Fruit fly (Drosophila melanogaster) whole organism, embryonic: ENCODE data around the gene park.

Experiments
- Adf1 ChIP-seq: fragments of 200-800 bp; sonication (Bioruptor generic); IDR thresholded peaks from 2 replicates; pipeline ENCODE4 v1.3.6; 2022; ENCODE audit warnings: missing biosample characterization, missing genetic modification characterization
- Aef1 ChIP-seq: fragments of 200-800 bp; sonication (Bioruptor generic); IDR thresholded peaks from 3 replicates; pipeline ENCODE4 v1.3.6; 2022; ENCODE audit warnings: missing biosample characterization, missing genetic modification characterization
- Bgb ChIP-seq: fragments of 200-800 bp; sonication (Bioruptor generic); IDR thresholded peaks from 2 replicates; pipeline ENCODE4 v1.3.6; 2022; ENCODE audit warnings: missing biosample characterization, missing genetic modification characterization; ENCODE audit not compliant: partially characterized antibody
- CG1024 ChIP-seq: fragments of 200-800 bp; sonication (Bioruptor generic); IDR thresholded peaks from 2 replicates; pipeline ENCODE4 v1.3.6; 2022; ENCODE audit warnings: missing biosample characterization, missing genetic modification characterization
- CG12659 ChIP-seq: fragments of 200-800 bp; sonication (Bioruptor generic); optimal IDR thresholded peaks from 3 replicates; lab custom pipeline; 2017; ENCODE audit warnings: mild to moderate bottlenecking, missing biosample characterization, missing genetic modification reagents, missing genetic modification characterization
- CG14441 ChIP-seq: fragments of 200-800 bp; sonication (Bioruptor generic); IDR thresholded peaks from 2 replicates; pipeline ENCODE4 v1.3.6; 2022; ENCODE audit warnings: missing biosample characterization, missing genetic modification characterization
- CG14965 ChIP-seq: fragments of 200-800 bp; sonication (Bioruptor generic); optimal IDR thresholded peaks from 2 replicates; lab custom pipeline; 2016; ENCODE audit warnings: missing biosample characterization, missing genetic modification characterization, borderline replicate concordance
- CG15073 ChIP-seq: fragments of 200-800 bp; sonication (Bioruptor generic); optimal IDR thresholded peaks from 2 replicates; lab custom pipeline; 2016; ENCODE audit warnings: missing biosample characterization, missing genetic modification characterization
- CG15514 ChIP-seq: fragments of 200-800 bp; sonication (Bioruptor generic); optimal IDR thresholded peaks from 3 replicates; lab custom pipeline; 2017; ENCODE audit warnings: missing biosample characterization, missing genetic modification characterization, mild to moderate bottlenecking, moderate library complexity, missing genetic modification reagents
- CG1647 ChIP-seq: fragments of 200-800 bp; sonication (Bioruptor generic); optimal IDR thresholded peaks from 3 replicates; lab custom pipeline; 2016; ENCODE audit warnings: missing biosample characterization, missing genetic modification characterization
- CG17186 ChIP-seq: fragments of 200-800 bp; sonication (Bioruptor generic); optimal IDR thresholded peaks from 3 replicates; lab custom pipeline; 2017; ENCODE audit warnings: missing biosample characterization, missing genetic modification reagents, missing genetic modification characterization
- CG17385 ChIP-seq: fragments of 200-800 bp; sonication (Bioruptor generic); optimal IDR thresholded peaks from 3 replicates; lab custom pipeline; 2018; ENCODE audit warnings: missing biosample characterization, mild to moderate bottlenecking, missing genetic modification characterization
- CG18619 ChIP-seq: fragments of 200-800 bp; sonication (Bioruptor generic); optimal IDR thresholded peaks from 3 replicates; lab custom pipeline; 2017; ENCODE audit warnings: missing biosample characterization, mild to moderate bottlenecking, missing genetic modification characterization
- CG2129 ChIP-seq: fragments of 200-800 bp; sonication (Bioruptor generic); IDR thresholded peaks from 2 replicates; pipeline ENCODE4 v1.3.6; 2022; ENCODE audit warnings: missing biosample characterization, missing genetic modification characterization; ENCODE audit not compliant: partially characterized antibody
- CG2875 ChIP-seq: fragments of 200-800 bp; sonication (Bioruptor generic); optimal IDR thresholded peaks from 2 replicates; lab custom pipeline; 2017; ENCODE audit warnings: missing biosample characterization, mild to moderate bottlenecking, missing genetic modification characterization, missing genetic modification reagents
- CG33213 ChIP-seq: fragments of 200-800 bp; sonication (Bioruptor generic); optimal IDR thresholded peaks from 3 replicates; lab custom pipeline; 2016; ENCODE audit warnings: missing biosample characterization, missing genetic modification characterization
- CG3407 ChIP-seq: fragments of 200-800 bp; sonication (Bioruptor generic); optimal IDR thresholded peaks from 2 replicates; lab custom pipeline; 2018; ENCODE audit warnings: missing biosample characterization, mild to moderate bottlenecking, missing genetic modification characterization
- CG34376 ChIP-seq: fragments of 200-800 bp; sonication (Bioruptor generic); optimal IDR thresholded peaks from 2 replicates; lab custom pipeline; 2018; ENCODE audit warnings: missing biosample characterization, mild to moderate bottlenecking, missing genetic modification characterization
- CG3847 ChIP-seq: fragments of 200-800 bp; sonication (Bioruptor generic); IDR thresholded peaks from 2 replicates; pipeline ENCODE4 v1.3.6; 2022; ENCODE audit warnings: missing biosample characterization, missing genetic modification characterization
- CG42726 ChIP-seq: fragments of 200-800 bp; sonication (Bioruptor generic); IDR thresholded peaks from 2 replicates; pipeline ENCODE4 v1.3.6; 2022; ENCODE audit warnings: missing biosample characterization, missing genetic modification characterization; ENCODE audit not compliant: partially characterized antibody
- CG4360 ChIP-seq: fragments of 200-800 bp; sonication (Bioruptor generic); IDR thresholded peaks from 2 replicates; pipeline ENCODE4 v1.3.6; 2022; ENCODE audit warnings: missing biosample characterization, missing genetic modification characterization
- CG6854 ChIP-seq: fragments of 200-800 bp; sonication (Bioruptor generic); optimal IDR thresholded peaks from 3 replicates; lab custom pipeline; 2017; ENCODE audit warnings: missing biosample characterization, mild to moderate bottlenecking, missing genetic modification characterization
- CG7556 ChIP-seq: fragments of 200-800 bp; sonication (Bioruptor generic); optimal IDR thresholded peaks from 2 replicates; lab custom pipeline; 2017; ENCODE audit warnings: missing biosample characterization, mild to moderate bottlenecking, missing genetic modification characterization
- CG9437 ChIP-seq: fragments of 200-800 bp; sonication (Bioruptor generic); optimal IDR thresholded peaks from 2 replicates; lab custom pipeline; 2018; ENCODE audit warnings: missing biosample characterization, mild to moderate bottlenecking, missing genetic modification characterization
- CHES-1-like ChIP-seq: fragments of 200-800 bp; sonication (Bioruptor generic); optimal IDR thresholded peaks from 2 replicates; lab custom pipeline; 2016; ENCODE audit warnings: missing biosample characterization, missing genetic modification characterization
- CoRest ChIP-seq: fragments of 200-800 bp; sonication (Bioruptor generic); optimal IDR thresholded peaks from 3 replicates; lab custom pipeline; 2018; ENCODE audit warnings: missing biosample characterization, mild to moderate bottlenecking, missing genetic modification characterization, moderate library complexity
- Optix ChIP-seq: fragments of 200-800 bp; sonication (Bioruptor generic); IDR thresholded peaks from 3 replicates; pipeline ENCODE4 v1.3.6; 2022; ENCODE audit warnings: missing biosample characterization, missing genetic modification characterization
- Rfx ChIP-seq: fragments of 200-800 bp; sonication (Bioruptor generic); IDR thresholded peaks from 2 replicates; pipeline ENCODE4 v1.3.6; 2022; ENCODE audit warnings: missing biosample characterization, missing genetic modification characterization
- Rx ChIP-seq: fragments of 200-800 bp; sonication (Bioruptor generic); IDR thresholded peaks from 2 replicates; pipeline ENCODE4 v1.3.6; 2022; ENCODE audit warnings: missing biosample characterization, missing genetic modification characterization
- Six4 ChIP-seq: fragments of 200-800 bp; sonication (Bioruptor generic); optimal IDR thresholded peaks from 2 replicates; lab custom pipeline; 2016; ENCODE audit warnings: missing biosample characterization, missing genetic modification characterization
- TFAM ChIP-seq: fragments of 200-800 bp; sonication (Bioruptor generic); optimal IDR thresholded peaks from 2 replicates; lab custom pipeline; 2017; ENCODE audit warnings: missing biosample characterization, missing genetic modification characterization, inconsistent platforms
- Usf ChIP-seq: fragments of 200-800 bp; sonication (Bioruptor generic); optimal IDR thresholded peaks from 2 replicates; lab custom pipeline; 2017; ENCODE audit warnings: missing genotype, missing biosample characterization, missing genetic modification characterization
- YL-1 ChIP-seq: fragments of 200-800 bp; sonication (Bioruptor generic); optimal IDR thresholded peaks from 3 replicates; lab custom pipeline; 2017; ENCODE audit warnings: missing biosample characterization, mild to moderate bottlenecking, missing genetic modification characterization
- ash1 ChIP-seq: fragments of 200-800 bp; sonication (Bioruptor generic); optimal IDR thresholded peaks from 2 replicates; lab custom pipeline; 2018; ENCODE audit warnings: missing biosample characterization, mild to moderate bottlenecking, missing genetic modification characterization
- cas ChIP-seq: fragments of 200-800 bp; sonication (Bioruptor generic); IDR thresholded peaks from 2 replicates; pipeline ENCODE4 v1.3.6; 2022; ENCODE audit warnings: missing biosample characterization, missing genetic modification characterization
- chif ChIP-seq, 2 experiments: fragments of 200-800 bp; sonication (Bioruptor generic); optimal IDR thresholded peaks; 3 replicates each; lab custom pipeline; 2016; ENCODE audit warnings: missing biosample characterization in 2 of 2, missing genetic modification characterization in 2 of 2
- cwo ChIP-seq: fragments of 200-800 bp; sonication (Bioruptor generic); optimal IDR thresholded peaks from 3 replicates; lab custom pipeline; 2017; ENCODE audit warnings: missing biosample characterization, missing genetic modification characterization, mild to moderate bottlenecking, moderate library complexity, missing genetic modification reagents
- dati ChIP-seq: fragments of 200-800 bp; sonication (Bioruptor generic); IDR thresholded peaks from 2 replicates; pipeline ENCODE4 v1.3.6; 2022; ENCODE audit warnings: missing biosample characterization, missing genetic modification characterization
- dmrt11E ChIP-seq: fragments of 200-800 bp; sonication (Bioruptor generic); optimal IDR thresholded peaks from 3 replicates; lab custom pipeline; 2018; ENCODE audit warnings: missing biosample characterization, mild to moderate bottlenecking, missing genetic modification characterization, moderate library complexity
- dmrt99B ChIP-seq: fragments of 200-800 bp; sonication (Bioruptor generic); optimal IDR thresholded peaks from 2 replicates; lab custom pipeline; 2018; ENCODE audit warnings: missing biosample characterization, mild to moderate bottlenecking, missing genetic modification characterization, moderate library complexity
- ewg ChIP-seq: fragments of 200-800 bp; sonication (Bioruptor generic); optimal IDR thresholded peaks from 3 replicates; lab custom pipeline; 2017; ENCODE audit warnings: mild to moderate bottlenecking, missing biosample characterization, missing genetic modification reagents, missing genetic modification characterization
- grau ChIP-seq: fragments of 200-800 bp; optimal IDR thresholded peaks from 3 replicates; lab custom pipeline; 2019; ENCODE audit warnings: missing biosample characterization, mild to moderate bottlenecking, missing genetic modification characterization, moderate library complexity
- inv ChIP-seq: fragments of 200-800 bp; sonication (Bioruptor generic); IDR thresholded peaks from 2 replicates; pipeline ENCODE4 v1.3.6; 2022; ENCODE audit warnings: missing biosample characterization, missing genetic modification characterization; ENCODE audit not compliant: partially characterized antibody
- jumu ChIP-seq: fragments of 200-800 bp; sonication (Bioruptor generic); optimal IDR thresholded peaks from 3 replicates; lab custom pipeline; 2016; ENCODE audit warnings: missing biosample characterization, missing genetic modification characterization
- pum ChIP-seq: fragments of 200-800 bp; sonication (Bioruptor generic); optimal IDR thresholded peaks from 2 replicates; lab custom pipeline; 2016; ENCODE audit warnings: missing biosample characterization, missing genetic modification characterization
- pzg ChIP-seq: fragments of 200-800 bp; sonication (Bioruptor generic); optimal IDR thresholded peaks from 3 replicates; lab custom pipeline; 2018; ENCODE audit warnings: missing biosample characterization, mild to moderate bottlenecking, missing genetic modification characterization, moderate library complexity
- so ChIP-seq: fragments of 200-800 bp; sonication (Bioruptor generic); IDR thresholded peaks from 3 replicates; pipeline ENCODE4 v1.3.6; 2022; ENCODE audit warnings: missing biosample characterization, missing genetic modification characterization
- stwl ChIP-seq: fragments of 200-800 bp; sonication (Bioruptor generic); optimal IDR thresholded peaks from 3 replicates; lab custom pipeline; 2018; ENCODE audit warnings: missing biosample characterization, mild to moderate bottlenecking, missing genetic modification characterization, moderate library complexity
- tna ChIP-seq: fragments of 200-800 bp; sonication (Bioruptor generic); IDR thresholded peaks from 2 replicates; pipeline ENCODE4 v1.3.6; 2022; ENCODE audit warnings: missing biosample characterization, missing genetic modification characterization; ENCODE audit not compliant: partially characterized antibody

park gene

dm6 chr3L:21172527-21173253 lies 24.0 kb downstream of the park start, which contains the start of the genes chb and AsnS (continued):
- TF ChIP-seq CG6854 (GFP tag; lab: Kevin White, UChicago) (peak; percentile 86), dati (GFP tag; lab: Robert Waterston, UW) (peak; percentile 44; the same call in 1 of the 2 replicates), Rx (GFP tag; lab: Robert Waterston, UW) (peak; percentile 75), CG12659 (peak; percentile 86), YL-1 (GFP tag; lab: Kevin White, UChicago) (no peak), ash1 (GFP tag; lab: Kevin White, UChicago) (no peak), pzg (GFP tag; lab: Kevin White, UChicago) (no peak), Usf (GFP tag; lab: Kevin White, UChicago) (peak; percentile 58), CG34376 (GFP tag; lab: Kevin White, UChicago) (peak; percentile 81), jumu (peak; percentile 41), CG33213 (GFP tag; lab: Kevin White, UChicago) (no peak), dmrt11E (tag; lab: Kevin White, UChicago) (peak; percentile 38), Aef1 (GFP tag; lab: Robert Waterston, UW) (peak; percentile 95), cas (GFP tag; lab: Robert Waterston, UW) (peak; percentile 83), CG1024 (GFP tag; lab: Robert Waterston, UW) (peak; percentile 81), CG7556 (GFP tag; lab: Kevin White, UChicago) (peak; percentile 86), CG9437 (peak; percentile 82), Six4 (peak; percentile 81), pum (GFP tag; lab: Kevin White, UChicago) (peak; percentile 61), Bgb (no peak), tna (GFP tag; lab: Robert Waterston, UW) (no peak), CG17385 (GFP tag; lab: Kevin White, UChicago) (peak; percentile 89), CG15073 (GFP tag; lab: Kevin White, UChicago) (peak; percentile 12), CG42726 (no peak), dmrt99B (peak; percentile 92), CG1647 (GFP tag; lab: Kevin White, UChicago) (peak; percentile 63), CG15514 (GFP tag; lab: Kevin White, UChicago) (peak; percentile 73), CG4360 (GFP tag; lab: Robert Waterston, UW) (0 out of 2 replicates have a peak, but pooled peaks have one; percentile 29), CG3847 (GFP tag; lab: Robert Waterston, UW) (peak; percentile 90), so (GFP tag; lab: Robert Waterston, UW) (peak; percentile 87), CG2875 (GFP tag; lab: Kevin White, UChicago) (peak; percentile 62), CHES-1-like (GFP tag; lab: Kevin White, UChicago) (peak; percentile 67), inv (GFP tag; lab: Robert Waterston, UW) (no peak), ewg (GFP tag; lab: Kevin White, UChicago) (peak; percentile 71), Optix (GFP tag; lab: Robert Waterston, UW) (no peak), chif (GFP tag; optimal IDR thresholded peaks at IDR 0.05; lab: Kevin White, UChicago) (peak; percentile 64 to 72), CoRest (tag; lab: Kevin White, UChicago) (peak; percentile 94), cwo (GFP tag; lab: Kevin White, UChicago) (peak; percentile 77), CG18619 (GFP tag; lab: Kevin White, UChicago) (peak; percentile 85), Adf1 (GFP tag; lab: Robert Waterston, UW) (peak; percentile 43), grau (tag; lab: Kevin White, UChicago) (peak; percentile 94), CG2129 (GFP tag; lab: Robert Waterston, UW) (no peak), stwl (no peak), TFAM (GFP tag; lab: Kevin White, UChicago) (no peak), CG17186 (GFP tag; lab: Kevin White, UChicago) (no peak), CG3407 (GFP tag; lab: Kevin White, UChicago) (peak; percentile 76), CG14965 (GFP tag; lab: Kevin White, UChicago) (no peak), Rfx (GFP tag; lab: Robert Waterston, UW) (peak; percentile 96), CG14441 (GFP tag; lab: Robert Waterston, UW) (peak; percentile 94)
